Fruit fly (Drosophila melanogaster) whole organism, embryonic: ENCODE measurements around the gene Hsp60B.
A peak's percentile ranks its signal among the peaks of the same experiment; 100 is the strongest.

ENCODE experiments used
- Awh ChIP-seq: fragments of 200-800 bp; sonication (Bioruptor generic); IDR thresholded peaks from 2 replicates; pipeline ENCODE4, ENCODE4 v1.3.6; 2022; ENCODE audit warnings: missing biosample characterization, missing genetic modification characterization
- CG11093 ChIP-seq: fragments of 200-800 bp; sonication (Bioruptor generic); IDR thresholded peaks from 3 replicates; pipeline ENCODE4 v1.3.6; 2022; ENCODE audit warnings: missing biosample characterization, missing genetic modification characterization
- CG11504 ChIP-seq: fragments of 200-800 bp; sonication (Bioruptor generic); optimal IDR thresholded peaks from 3 replicates; lab custom pipeline; 2019; ENCODE audit warnings: missing biosample characterization, mild to moderate bottlenecking, missing genetic modification characterization, moderate library complexity
- CG12769 ChIP-seq: fragments of 200-800 bp; sonication (Bioruptor generic); optimal IDR thresholded peaks from 2 replicates; lab custom pipeline; 2019; ENCODE audit warnings: missing biosample characterization, mild to moderate bottlenecking, missing genetic modification characterization, moderate library complexity
- CG13424 ChIP-seq: fragments of 200-800 bp; sonication (Bioruptor generic); optimal IDR thresholded peaks from 2 replicates; lab custom pipeline; 2019; ENCODE audit warnings: missing biosample characterization, mild to moderate bottlenecking, missing genetic modification characterization, moderate library complexity
- CG14014 ChIP-seq: fragments of 200-800 bp; sonication (Bioruptor generic); IDR thresholded peaks from 2 replicates; pipeline ENCODE4 v1.3.6; 2022; ENCODE audit warnings: missing biosample characterization, missing genetic modification characterization
- CG14710 ChIP-seq: fragments of 200-800 bp; sonication (Bioruptor generic); optimal IDR thresholded peaks from 3 replicates; lab custom pipeline; 2019; ENCODE audit warnings: missing biosample characterization, mild to moderate bottlenecking, missing genetic modification characterization, moderate library complexity
- CG14965 ChIP-seq: fragments of 200-800 bp; sonication (Bioruptor generic); optimal IDR thresholded peaks from 2 replicates; lab custom pipeline; 2016; ENCODE audit warnings: missing biosample characterization, missing genetic modification characterization, borderline replicate concordance
- CG16813 ChIP-seq: fragments of 200-800 bp; sonication (Bioruptor generic); IDR thresholded peaks from 3 replicates; pipeline ENCODE4 v1.3.6; 2022; ENCODE audit warnings: missing biosample characterization, missing genetic modification characterization; ENCODE audit not compliant: partially characterized antibody
- CG2712 ChIP-seq: fragments of 200-800 bp; optimal IDR thresholded peaks from 3 replicates; lab custom pipeline; 2019; ENCODE audit warnings: missing biosample characterization, mild to moderate bottlenecking, missing genetic modification characterization, moderate library complexity
- CG31441 ChIP-seq: fragments of 200-800 bp; sonication (Bioruptor generic); IDR thresholded peaks from 2 replicates; pipeline ENCODE4 v1.3.6; 2022; ENCODE audit warnings: missing biosample characterization, missing genetic modification characterization
- CG3847 ChIP-seq: fragments of 200-800 bp; sonication (Bioruptor generic); IDR thresholded peaks from 2 replicates; pipeline ENCODE4 v1.3.6; 2022; ENCODE audit warnings: missing biosample characterization, missing genetic modification characterization
- CG4424 ChIP-seq: fragments of 200-800 bp; sonication (Bioruptor generic); optimal IDR thresholded peaks from 3 replicates; lab custom pipeline; 2016; ENCODE audit warnings: missing biosample characterization, missing genetic modification characterization
- CG4617 ChIP-seq: fragments of 200-800 bp; sonication (Bioruptor generic); optimal IDR thresholded peaks from 3 replicates; lab custom pipeline; 2016; ENCODE audit warnings: missing biosample characterization, missing genetic modification characterization, borderline replicate concordance
- CG6175 ChIP-seq: fragments of 200-800 bp; sonication (Bioruptor generic); IDR thresholded peaks from 3 replicates; pipeline ENCODE4 v1.3.6; 2022; ENCODE audit warnings: missing biosample characterization, missing genetic modification characterization
- CG8281 ChIP-seq: fragments of 200-800 bp; sonication (Bioruptor generic); optimal IDR thresholded peaks from 2 replicates; lab custom pipeline; 2018; ENCODE audit warnings: missing biosample characterization, mild to moderate bottlenecking, missing genetic modification characterization, moderate library complexity
- CoRest ChIP-seq: fragments of 200-800 bp; sonication (Bioruptor generic); optimal IDR thresholded peaks from 3 replicates; lab custom pipeline; 2018; ENCODE audit warnings: missing biosample characterization, mild to moderate bottlenecking, missing genetic modification characterization, moderate library complexity
- D ChIP-seq, 2 experiments: fragments of 200-800 bp in 1 of 2; fragments of >200 bp in 1 of 2; sonication (Bioruptor generic) in 1 of 2; optimal IDR thresholded peaks; 2 replicates in 1 of 2; 3 replicates in 1 of 2; lab custom pipeline; 2017; ENCODE audit warnings: mild to moderate bottlenecking in 1 of 2, missing biosample characterization in 1 of 2, missing genetic modification characterization in 1 of 2, missing genetic modification reagents in 1 of 2
- Deaf1 ChIP-seq: fragments of 200-800 bp; optimal IDR thresholded peaks from 3 replicates; lab custom pipeline; 2019; ENCODE audit warnings: missing biosample characterization, mild to moderate bottlenecking, missing genetic modification characterization, moderate library complexity
- Doc2 ChIP-seq: fragments of 200-800 bp; sonication (Bioruptor generic); IDR thresholded peaks from 2 replicates; pipeline ENCODE4 v1.3.6; 2022; ENCODE audit warnings: missing biosample characterization, missing genetic modification characterization
- Fer2 ChIP-seq: fragments of 200-800 bp; sonication (Bioruptor generic); optimal IDR thresholded peaks from 2 replicates; lab custom pipeline; 2018; ENCODE audit warnings: missing biosample characterization, mild to moderate bottlenecking, missing genetic modification characterization, moderate library complexity
- Hey ChIP-seq: fragments of 200-800 bp; sonication (Bioruptor generic); optimal IDR thresholded peaks from 3 replicates; lab custom pipeline; 2018; ENCODE audit warnings: missing biosample characterization, mild to moderate bottlenecking, missing genetic modification characterization
- HmgD ChIP-seq: fragments of 200-800 bp; sonication (Bioruptor generic); optimal IDR thresholded peaks from 3 replicates; lab custom pipeline; 2016; ENCODE audit warnings: missing biosample characterization, missing genetic modification characterization
- Kr ChIP-seq: fragments of 200-800 bp; sonication (Bioruptor generic); optimal IDR thresholded peaks from 2 replicates; lab custom pipeline; 2017; ENCODE audit warnings: missing biosample characterization, mild to moderate bottlenecking, missing genetic modification characterization
- MESR4 ChIP-seq: fragments of 200-800 bp; sonication (Bioruptor generic); optimal IDR thresholded peaks from 2 replicates; lab custom pipeline; 2018; ENCODE audit warnings: missing biosample characterization, mild to moderate bottlenecking, missing genetic modification characterization, moderate library complexity
- Poxn ChIP-seq: fragments of 200-800 bp; sonication (Bioruptor generic); IDR thresholded peaks from 2 replicates; pipeline ENCODE4 v1.3.6; 2022; ENCODE audit warnings: missing biosample characterization, missing genetic modification characterization
- Ravus ChIP-seq: fragments of 200-800 bp; sonication (Bioruptor generic); IDR thresholded peaks from 2 replicates; pipeline ENCODE4 v1.3.6; 2022; ENCODE audit warnings: missing biosample characterization, missing genetic modification characterization
- Sin3A ChIP-seq: fragments of >200 bp; optimal IDR thresholded peaks from 2 replicates; lab custom pipeline; 2018
- Ssrp ChIP-seq: fragments of 200-800 bp; sonication (Bioruptor generic); optimal IDR thresholded peaks from 2 replicates; lab custom pipeline; 2018; ENCODE audit warnings: missing biosample characterization, mild to moderate bottlenecking, missing genetic modification characterization, moderate library complexity
- Vsx1 ChIP-seq: fragments of 200-800 bp; sonication (Bioruptor generic); optimal IDR thresholded peaks from 2 replicates; lab custom pipeline; 2017; ENCODE audit warnings: missing biosample characterization, mild to moderate bottlenecking, missing genetic modification characterization, missing genetic modification reagents
- Xbp1 ChIP-seq: fragments of 200-800 bp; sonication (Bioruptor generic); optimal IDR thresholded peaks from 3 replicates; lab custom pipeline; 2016; ENCODE audit warnings: missing biosample characterization, mild to moderate bottlenecking, missing genetic modification characterization
- dan ChIP-seq: fragments of 200-800 bp; sonication (Bioruptor generic); IDR thresholded peaks from 2 replicates; pipeline ENCODE4 v1.3.6; 2022; ENCODE audit warnings: missing biosample characterization, missing genetic modification characterization
- grau ChIP-seq: fragments of 200-800 bp; optimal IDR thresholded peaks from 3 replicates; lab custom pipeline; 2019; ENCODE audit warnings: missing biosample characterization, mild to moderate bottlenecking, missing genetic modification characterization, moderate library complexity
- gsb-n ChIP-seq: fragments of 200-800 bp; sonication (Bioruptor generic); optimal IDR thresholded peaks from 3 replicates; lab custom pipeline; 2018; ENCODE audit warnings: missing biosample characterization, mild to moderate bottlenecking, missing genetic modification characterization
- kni ChIP-seq: fragments of 200-800 bp; sonication (Bioruptor generic); optimal IDR thresholded peaks from 3 replicates; lab custom pipeline; 2017; ENCODE audit warnings: mild to moderate bottlenecking, missing biosample characterization, missing genetic modification reagents, missing genetic modification characterization
- lmd ChIP-seq: fragments of 200-800 bp; sonication (Bioruptor generic); IDR thresholded peaks from 2 replicates; pipeline ENCODE4 v1.3.6; 2022; ENCODE audit warnings: missing biosample characterization, missing genetic modification characterization
- maf-S ChIP-seq: fragments of 200-800 bp; sonication (Bioruptor generic); optimal IDR thresholded peaks from 2 replicates; lab custom pipeline; 2016; ENCODE audit warnings: missing biosample characterization, missing genetic modification characterization
- oc ChIP-seq: fragments of 200-800 bp; sonication (Bioruptor generic); optimal IDR thresholded peaks from 2 replicates; lab custom pipeline; 2018; ENCODE audit warnings: missing biosample characterization, mild to moderate bottlenecking, missing genetic modification characterization, moderate library complexity
- p53 ChIP-seq: fragments of 200-800 bp; sonication (Bioruptor generic); optimal IDR thresholded peaks from 2 replicates; lab custom pipeline; 2016; ENCODE audit warnings: missing biosample characterization, missing genetic modification characterization
- prd ChIP-seq, 3 experiments: fragments of >200 bp in 2 of 3; fragments of 200-800 bp in 1 of 3; sonication (Bioruptor generic) in 1 of 3; optimal IDR thresholded peaks in 2 of 3; IDR thresholded peaks in 1 of 3; 2 replicates in 2 of 3; 3 replicates in 1 of 3; pipeline versions ENCODE4 v1.3.6 to Lab custom; 2017 to 2022; ENCODE audit warnings: missing biosample characterization in 1 of 3, missing genetic modification characterization in 1 of 3
- ranshi ChIP-seq: fragments of 200-800 bp; sonication (Bioruptor generic); IDR thresholded peaks from 2 replicates; pipeline ENCODE4 v1.3.6; 2022; ENCODE audit warnings: missing biosample characterization, missing genetic modification characterization
- sd ChIP-seq: fragments of 200-800 bp; sonication (Bioruptor generic); optimal IDR thresholded peaks from 3 replicates; lab custom pipeline; 2018; ENCODE audit warnings: missing biosample characterization, mild to moderate bottlenecking, missing genetic modification characterization, moderate library complexity
- seq ChIP-seq: fragments of 200-800 bp; sonication (Bioruptor generic); IDR thresholded peaks from 2 replicates; pipeline ENCODE4 v1.3.6; 2022; ENCODE audit warnings: missing biosample characterization, missing genetic modification characterization
- vvl ChIP-seq: fragments of 200-800 bp; sonication (Bioruptor generic); IDR thresholded peaks from 2 replicates; pipeline ENCODE4 v1.3.6; 2022; ENCODE audit warnings: missing biosample characterization, missing genetic modification characterization
- wor ChIP-seq: fragments of 200-800 bp; sonication (Bioruptor generic); IDR thresholded peaks from 2 replicates; pipeline ENCODE4 v1.3.6; 2022; ENCODE audit warnings: missing biosample characterization, missing genetic modification characterization
- zfh1 ChIP-seq: fragments of 200-800 bp; sonication (Bioruptor generic); IDR thresholded peaks from 3 replicates; pipeline ENCODE4 v1.3.6; 2022; ENCODE audit warnings: missing biosample characterization, missing genetic modification characterization

Hsp60B gene

dm6 chr2L:728062-728461, at the start of gene Hsp60B:
Gene Hsp60B (plus strand): TSS chr2L:728362.
- TF ChIP-seq Poxn (no peak), Doc2 (GFP tag; lab: Robert Waterston, UW) (no peak), maf-S (GFP tag; lab: Kevin White, UChicago) (no peak), ranshi (GFP tag; lab: Robert Waterston, UW) (no peak)
- TF ChIP-seq, all 482 proteins: peak for 0

- TF ChIP-seq CG12769 (tag; lab: Kevin White, UChicago) (peak; percentile 37), Deaf1 (tag; lab: Kevin White, UChicago) (no peak), sd (tag; lab: Kevin White, UChicago) (peak; percentile 5), CoRest (tag; lab: Kevin White, UChicago) (no peak), vvl (GFP tag; lab: Robert Waterston, UW) (peak; percentile 76; the same call in 1 of the 2 replicates), Awh (GFP tag; lab: Robert Waterston, UW) (peak; percentile 67), oc (tag; lab: Kevin White, UChicago) (peak; percentile 92)
Measured at dm6 chr2L:679887-680286, 48.3 kb upstream of the Hsp60B start.

dm6 chr2L:683078-683477, 45.1 kb upstream of the Hsp60B start:
- TF ChIP-seq CG6175 (GFP tag; lab: Robert Waterston, UW): no peak
- TF ChIP-seq prd (optimal IDR thresholded peaks at IDR 0.05; lab: Kevin White, UChicago): no peak
- TF ChIP-seq prd (GFP tag; IDR thresholded peaks at IDR 0.05; lab: Robert Waterston, UW): peak; percentile 50; the same call in 2 of the 3 replicates
- TF ChIP-seq Xbp1: peak; percentile 17
- no peak for TF ChIP-seq CG16813 (GFP tag; lab: Robert Waterston, UW)
- no peak for TF ChIP-seq Deaf1 (tag; lab: Kevin White, UChicago)
- TF ChIP-seq kni (GFP tag; lab: Kevin White, UChicago): no peak
- no peak for TF ChIP-seq Hey (tag; lab: Kevin White, UChicago)
- TF ChIP-seq wor (GFP tag; lab: Robert Waterston, UW): 0 out of 2 replicates have a peak, but pooled peaks have one; percentile 14
- no peak for TF ChIP-seq HmgD (GFP tag; lab: Kevin White, UChicago)
- TF ChIP-seq gsb-n (tag; lab: Kevin White, UChicago): peak; percentile 31
- TF ChIP-seq CG11093: no peak
- peak; percentile 18 for TF ChIP-seq CG4424 (GFP tag; lab: Kevin White, UChicago)
- TF ChIP-seq Sin3A (lab: Kevin White, UChicago): no peak
- peak; percentile 8 for TF ChIP-seq CG13424 (tag; lab: Kevin White, UChicago)
- no peak for TF ChIP-seq CG4617 (GFP tag; lab: Kevin White, UChicago)
- peak; percentile 4 for TF ChIP-seq grau (tag; lab: Kevin White, UChicago)
- 0 out of 3 replicates have a peak, but pooled peaks have one; percentile 33 for TF ChIP-seq zfh1 (GFP tag; lab: Robert Waterston, UW)
- no peak for TF ChIP-seq seq (GFP tag; lab: Robert Waterston, UW)
- TF ChIP-seq Fer2 (tag; lab: Kevin White, UChicago): no peak
- no peak for TF ChIP-seq Kr (GFP tag; lab: Kevin White, UChicago)
- peak; percentile 45 for TF ChIP-seq CG2712 (tag; lab: Kevin White, UChicago)
- TF ChIP-seq CG8281 (tag; lab: Kevin White, UChicago): no peak
- TF ChIP-seq Ssrp: peak; percentile 38
- TF ChIP-seq CG11504 (tag; lab: Kevin White, UChicago): peak; percentile 46
- TF ChIP-seq D (optimal IDR thresholded peaks at IDR 0.05; lab: Kevin White, UChicago): no peak
- TF ChIP-seq D (GFP tag; optimal IDR thresholded peaks at IDR 0.05; lab: Kevin White, UChicago): peak; percentile 38
- no peak for TF ChIP-seq MESR4 (GFP tag; lab: Kevin White, UChicago)
- peak; percentile 53 for TF ChIP-seq CG31441
- no peak for TF ChIP-seq CG14965 (GFP tag; lab: Kevin White, UChicago)
- TF ChIP-seq Ravus (GFP tag; lab: Robert Waterston, UW): no peak
- no peak for TF ChIP-seq dan (GFP tag; lab: Robert Waterston, UW)
- no peak for TF ChIP-seq p53 (GFP tag; lab: Kevin White, UChicago)
- peak; percentile 34 for TF ChIP-seq CG14710
- no peak for TF ChIP-seq Vsx1 (GFP tag; lab: Kevin White, UChicago)
- no peak for TF ChIP-seq CG14014 (GFP tag; lab: Robert Waterston, UW)
- TF ChIP-seq lmd (GFP tag; lab: Robert Waterston, UW): peak; percentile 6; the same call in 1 of the 2 replicates
- no peak for TF ChIP-seq CG3847
